Worm (Caenorhabditis elegans) whole organism, L2 larva: ENCODE results near the gene kgb-2.

Experiments
- nhr-23 ChIP-seq: fragments of 150-350 bp; optimal IDR thresholded peaks from 2 replicates; lab custom pipeline; 2014; ENCODE audit warnings: missing biosample characterization, missing genetic modification reagents, missing genetic modification characterization
- nhr-237 ChIP-seq: fragments of 150-350 bp; optimal IDR thresholded peaks from 2 replicates; lab custom pipeline; 2014; ENCODE audit warnings: missing biosample characterization, missing genetic modification characterization

DNA sequence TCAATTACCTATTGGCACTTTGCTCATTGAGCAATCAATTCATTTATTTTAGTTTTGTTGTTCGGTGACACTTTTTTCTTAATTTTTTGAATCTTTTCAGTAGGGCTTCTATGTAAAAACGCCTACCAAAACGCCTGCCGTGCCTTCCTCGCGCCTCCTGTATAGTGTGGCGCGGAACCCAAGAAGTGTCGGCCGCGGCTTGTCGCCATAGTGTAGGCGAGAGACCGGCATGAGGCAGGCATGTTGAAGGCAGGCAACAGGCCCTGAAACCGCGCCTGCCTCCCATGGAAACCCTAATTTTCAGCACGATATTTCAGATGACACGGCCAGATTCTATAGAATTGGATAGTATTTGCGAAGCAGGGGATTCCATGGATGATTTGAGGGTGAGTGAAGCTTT is 38.0 kb upstream of the kgb-2 start, which contains the start of gene otpl-1:
- TF ChIP-seq nhr-237 (tag; lab: Kevin White, UChicago) (no peak), nhr-23 (tag; lab: Kevin White, UChicago) (no peak)
